Worm (Caenorhabditis elegans): ENCODE data around the gene dpy-31.

dpy-31 gene

ce11 chrIII:7170090-7170489, 31.9 kb upstream of the dpy-31 start:
- TF ChIP-seq dao-5 (tag; optimal IDR thresholded peaks at IDR 0.05) (no peak), him-1 (tag; optimal IDR thresholded peaks at IDR 0.05) (no peak), W03F9.2 (tag; optimal IDR thresholded peaks at IDR 0.05) (no peak)

DNA sequence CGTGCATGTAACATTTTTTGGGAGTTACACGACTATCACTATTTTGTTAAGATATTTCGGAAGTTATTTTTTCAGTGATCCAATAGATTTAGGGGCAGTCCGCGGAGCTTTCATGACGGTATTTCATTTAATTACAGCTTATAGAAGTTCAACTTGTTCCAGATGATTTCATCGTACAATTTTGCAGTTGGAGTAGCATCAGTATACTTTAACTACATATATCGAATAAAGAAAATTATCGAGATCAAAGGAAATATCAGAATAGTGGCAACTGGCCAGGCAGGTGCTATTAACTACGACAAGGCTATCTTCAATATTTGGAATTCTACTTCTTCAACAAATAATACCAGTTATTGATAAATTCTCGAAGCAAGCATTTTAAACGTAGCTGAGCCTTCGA, 23.5 kb upstream of the dpy-31 start:
- TF ChIP-seq him-1 (tag; optimal IDR thresholded peaks at IDR 0.05), result no peak
- no peak for TF ChIP-seq W03F9.2 (tag; optimal IDR thresholded peaks at IDR 0.05)
- TF ChIP-seq dao-5 (tag; optimal IDR thresholded peaks at IDR 0.05), result no peak

- TF ChIP-seq W03F9.2 (tag; optimal IDR thresholded peaks at IDR 0.05), result peak; percentile 72
- no peak for TF ChIP-seq dao-5 (tag; optimal IDR thresholded peaks at IDR 0.05)
- TF ChIP-seq him-1 (tag; optimal IDR thresholded peaks at IDR 0.05), result peak; percentile 26
Observed at ce11 chrIII:7179538-7180301, 22.3 kb upstream of the dpy-31 start, which contains the start of the genes rps-14 and rpl-36. Gene rps-14 (minus strand): TSS chrIII:7179588. Gene rpl-36 (plus strand): TSS chrIII:7180251.

DNA sequence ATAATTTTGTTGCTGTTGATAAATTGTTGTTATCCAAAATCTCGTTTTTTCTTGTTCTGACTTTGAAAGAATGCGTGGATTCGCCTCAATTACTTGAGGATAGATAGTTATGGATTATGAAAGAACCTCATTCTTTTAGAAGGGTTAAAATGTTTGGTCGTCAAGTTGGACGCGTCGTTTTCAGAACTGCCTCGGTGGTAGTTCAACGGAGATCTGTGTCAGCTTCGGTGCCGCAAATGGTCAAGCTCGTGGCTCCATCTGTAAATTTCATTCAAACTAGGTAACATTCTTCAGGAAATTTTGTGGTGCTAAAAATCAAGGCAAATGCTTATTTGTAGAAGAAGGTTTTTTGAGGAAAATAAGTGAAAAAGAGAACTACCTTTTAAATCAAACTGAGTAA, 21.4 kb upstream of the dpy-31 start, which contains the start of gene ndab-2:
TSS of gene ndab-2 (plus strand) at position 140 of the 400 bp plus-strand sequence.
- TF ChIP-seq him-1 (tag; optimal IDR thresholded peaks at IDR 0.05) (no peak), W03F9.2 (tag; optimal IDR thresholded peaks at IDR 0.05) (no peak), dao-5 (tag; optimal IDR thresholded peaks at IDR 0.05) (no peak)

- TF ChIP-seq W03F9.2 (tag; optimal IDR thresholded peaks at IDR 0.05), result no peak
- no peak for TF ChIP-seq him-1 (tag; optimal IDR thresholded peaks at IDR 0.05)
- no peak for TF ChIP-seq dao-5 (tag; optimal IDR thresholded peaks at IDR 0.05)
Observed at ce11 chrIII:7181822-7182221, 20.2 kb upstream of the dpy-31 start, which contains the start of gene epg-4. Gene epg-4 (plus strand): TSS chrIII:7182167.

- no peak for TF ChIP-seq W03F9.2 (tag; optimal IDR thresholded peaks at IDR 0.05)
- no peak for TF ChIP-seq him-1 (tag; optimal IDR thresholded peaks at IDR 0.05)
- no peak for TF ChIP-seq dao-5 (tag; optimal IDR thresholded peaks at IDR 0.05)
Observed at ce11 chrIII:7184022-7184421, 18.0 kb upstream of the dpy-31 start, which contains the start of gene yju-2. Gene yju-2 (plus strand): TSS chrIII:7184336.

ce11 chrIII:7185473-7185872, 16.5 kb upstream of the dpy-31 start, which contains the start of gene F37C12.14:
Gene F37C12.14 (minus strand): TSS chrIII:7185573.
- TF ChIP-seq W03F9.2 (tag; optimal IDR thresholded peaks at IDR 0.05) (no peak), dao-5 (tag; optimal IDR thresholded peaks at IDR 0.05) (no peak), him-1 (tag; optimal IDR thresholded peaks at IDR 0.05) (no peak)

DNA sequence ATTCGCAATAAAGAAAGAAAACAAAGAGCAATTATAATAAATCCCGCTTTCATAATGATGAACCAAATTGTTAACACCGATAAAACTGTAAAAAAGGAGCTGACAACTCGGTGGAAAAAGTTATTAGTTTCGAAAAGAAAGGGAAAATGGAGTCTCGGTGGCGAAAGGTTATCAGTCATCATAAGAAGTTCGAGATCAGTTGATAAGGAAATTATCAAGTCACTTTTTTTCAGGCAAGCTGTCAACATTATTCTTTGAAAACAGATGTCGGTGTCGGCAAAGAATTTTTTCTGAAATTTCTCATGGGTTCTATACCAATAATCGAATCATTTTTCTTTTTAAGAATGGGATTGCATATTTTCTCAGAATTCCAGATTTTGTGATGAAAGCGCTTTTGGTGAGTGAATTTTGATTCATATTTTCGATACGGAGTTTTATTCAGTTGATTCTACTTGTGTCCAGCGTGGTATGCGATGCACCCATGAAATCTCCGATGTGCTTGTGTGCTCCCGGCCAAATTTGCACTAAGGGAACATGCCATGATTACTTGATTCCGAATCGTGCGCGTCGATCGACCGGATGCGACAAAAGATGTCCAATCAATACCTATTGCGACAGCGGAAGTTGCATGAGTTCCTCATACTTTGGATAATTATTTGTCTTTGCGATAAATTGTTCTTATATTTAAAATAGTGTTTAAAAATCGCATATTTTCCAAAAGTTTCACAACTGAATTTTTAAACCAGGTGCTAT, 13.5 kb upstream of the dpy-31 start, which contains the start of the genes F37C12.21 and F37C12.10:
TSS of gene F37C12.21 (plus strand) at position 58 of the 753 bp plus-strand sequence.
TSS of gene F37C12.10 (minus strand) at position 85 of the 753 bp plus-strand sequence.
- TF ChIP-seq him-1 (tag; optimal IDR thresholded peaks at IDR 0.05) (no peak), dao-5 (tag; optimal IDR thresholded peaks at IDR 0.05) (no peak), W03F9.2 (tag; optimal IDR thresholded peaks at IDR 0.05) (no peak)

ce11 chrIII:7189581-7190128, 12.4 kb upstream of the dpy-31 start, which contains the start of gene rps-21:
Gene rps-21 (minus strand): TSS chrIII:7189631.
- TF ChIP-seq him-1 (tag; optimal IDR thresholded peaks at IDR 0.05) (no peak), W03F9.2 (tag; optimal IDR thresholded peaks at IDR 0.05) (peak; percentile 67), dao-5 (tag; optimal IDR thresholded peaks at IDR 0.05) (no peak)

DNA sequence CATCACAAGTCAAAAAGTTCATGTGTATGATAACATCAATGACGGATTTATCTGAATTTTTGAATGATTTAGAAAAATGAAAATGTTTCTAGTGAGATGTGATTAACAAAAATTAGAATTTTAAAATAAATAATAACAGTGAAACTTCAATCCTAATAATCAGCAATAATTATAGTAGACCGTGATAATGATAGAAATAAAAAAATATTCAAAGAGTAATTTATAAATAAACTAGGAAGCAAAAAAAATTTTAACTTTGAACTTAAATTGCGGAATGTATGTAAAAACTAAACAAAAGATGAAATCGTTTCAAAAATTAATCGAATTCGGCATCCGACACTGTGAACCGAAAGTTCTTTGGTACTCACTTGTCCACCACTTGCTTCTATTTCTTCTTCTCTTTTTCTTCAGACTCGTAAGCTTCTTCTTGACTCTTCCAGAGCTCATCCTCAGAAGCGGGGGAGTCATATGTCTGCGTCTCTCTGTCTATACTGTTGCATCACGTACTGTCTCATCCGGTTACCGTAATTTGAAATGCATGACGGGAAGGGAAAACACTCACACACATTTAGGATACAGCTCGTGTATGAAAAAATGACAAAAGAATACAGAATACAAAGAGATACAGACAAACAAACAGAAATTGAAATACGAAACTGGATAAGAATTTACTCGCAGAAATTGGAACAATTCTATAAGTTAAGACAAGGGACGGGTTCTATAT, 8.9 kb upstream of the dpy-31 start, which contains the start of gene mec-14:
TSS of gene mec-14 (minus strand) at position 51 of the 724 bp plus-strand sequence.
- no peak for TF ChIP-seq W03F9.2 (tag; optimal IDR thresholded peaks at IDR 0.05)
- TF ChIP-seq him-1 (tag; optimal IDR thresholded peaks at IDR 0.05), result no peak
- TF ChIP-seq dao-5 (tag; optimal IDR thresholded peaks at IDR 0.05), result no peak

DNA sequence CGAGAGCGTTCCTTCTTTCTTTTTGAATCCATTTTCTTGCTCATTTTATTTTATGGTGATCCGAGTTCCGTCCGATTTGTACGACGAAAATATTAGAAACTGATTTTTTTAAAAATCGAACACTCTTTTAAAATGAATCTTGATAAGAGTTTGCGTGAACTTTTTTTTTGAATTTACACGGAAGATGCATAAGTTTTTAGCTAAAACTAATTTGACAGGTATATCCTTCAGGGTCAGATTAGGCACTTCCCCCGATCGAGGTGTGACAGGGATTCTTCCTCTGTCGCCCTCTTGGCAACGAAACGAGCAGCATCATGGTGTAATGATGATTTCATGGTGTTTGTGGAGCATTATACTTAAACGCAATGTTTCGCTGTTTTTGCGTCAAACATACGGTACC, 6.7 kb upstream of the dpy-31 start, which contains the start of gene F37C12.18:
TSS of gene F37C12.18 (minus strand) at position 101 of the 400 bp plus-strand sequence.
- TF ChIP-seq W03F9.2 (tag; optimal IDR thresholded peaks at IDR 0.05) (no peak), him-1 (tag; optimal IDR thresholded peaks at IDR 0.05) (no peak), dao-5 (tag; optimal IDR thresholded peaks at IDR 0.05) (no peak)

DNA sequence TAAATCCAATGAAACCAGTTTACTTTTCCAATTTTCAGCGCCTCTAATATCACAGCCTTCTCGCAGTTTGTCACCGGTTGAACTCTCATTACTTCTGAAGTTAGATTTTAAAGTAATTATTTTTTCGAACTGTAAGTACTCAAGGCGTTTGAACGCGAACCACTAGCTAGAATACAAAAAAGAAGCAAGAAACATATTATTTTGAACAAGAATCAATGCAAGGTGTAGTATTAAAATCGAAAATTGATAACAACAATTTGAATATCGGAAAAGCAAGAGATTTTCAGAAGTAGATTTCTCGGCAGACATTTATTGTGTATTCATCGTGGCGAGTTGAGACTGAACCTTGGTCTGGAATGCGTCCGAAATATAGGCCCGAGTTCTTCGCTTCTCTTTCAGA, 4.0 kb upstream of the dpy-31 start, which contains the start of gene exos-9:
TSS of gene exos-9 (minus strand) at position 101 of the 400 bp plus-strand sequence.
- TF ChIP-seq him-1 (tag; optimal IDR thresholded peaks at IDR 0.05), result no peak
- no peak for TF ChIP-seq dao-5 (tag; optimal IDR thresholded peaks at IDR 0.05)
- TF ChIP-seq W03F9.2 (tag; optimal IDR thresholded peaks at IDR 0.05), result no peak

Measured in whole organism, L4/young adult.